Fruit fly (Drosophila melanogaster) whole organism, embryonic: ENCODE data around the gene CG15282.

Experiments used
- Adf1 ChIP-seq: fragments of 200-800 bp; sonication (Bioruptor generic); IDR thresholded peaks from 2 replicates; pipeline ENCODE4 v1.3.6; 2022; ENCODE audit warnings: missing biosample characterization, missing genetic modification characterization
- Blimp-1 ChIP-seq: fragments of 200-800 bp; sonication (Bioruptor generic); optimal IDR thresholded peaks from 3 replicates; lab custom pipeline; 2018; ENCODE audit warnings: missing biosample characterization, missing genetic modification characterization, mild to moderate bottlenecking, moderate library complexity, missing genetic modification reagents
- BtbVII ChIP-seq: fragments of 200-800 bp; sonication (Bioruptor generic); optimal IDR thresholded peaks from 3 replicates; lab custom pipeline; 2017; ENCODE audit warnings: missing biosample characterization, mild to moderate bottlenecking, missing genetic modification characterization
- C15 ChIP-seq: fragments of 200-800 bp; sonication (Bioruptor generic); IDR thresholded peaks from 3 replicates; pipeline ENCODE4 v1.3.6; 2022; ENCODE audit warnings: missing biosample characterization, missing genetic modification characterization
- CG10366 ChIP-seq: fragments of 200-800 bp; sonication (Bioruptor generic); IDR thresholded peaks from 2 replicates; pipeline ENCODE4 v1.3.6; 2022; ENCODE audit warnings: missing biosample characterization, missing genetic modification characterization
- CG10654 ChIP-seq: fragments of 200-800 bp; sonication (Bioruptor generic); optimal IDR thresholded peaks from 2 replicates; lab custom pipeline; 2016; ENCODE audit warnings: missing biosample characterization, missing genetic modification characterization
- CG11247 ChIP-seq: fragments of 200-800 bp; sonication (Bioruptor generic); IDR thresholded peaks from 2 replicates; pipeline ENCODE4 v1.3.6; 2022; ENCODE audit warnings: missing biosample characterization, missing genetic modification characterization
- CG11456 ChIP-seq: fragments of 200-800 bp; sonication (Bioruptor generic); IDR thresholded peaks from 3 replicates; pipeline ENCODE4 v1.3.6; 2022; ENCODE audit warnings: missing biosample characterization, missing genetic modification characterization
- CG11695 ChIP-seq: fragments of 200-800 bp; sonication (Bioruptor generic); IDR thresholded peaks from 3 replicates; pipeline ENCODE4 v1.3.6; 2022; ENCODE audit warnings: missing biosample characterization, missing genetic modification characterization
- CG12299 ChIP-seq: fragments of 200-800 bp; sonication (Bioruptor generic); optimal IDR thresholded peaks from 2 replicates; lab custom pipeline; 2018; ENCODE audit warnings: missing biosample characterization, mild to moderate bottlenecking, missing genetic modification characterization
- CG12769 ChIP-seq: fragments of 200-800 bp; sonication (Bioruptor generic); optimal IDR thresholded peaks from 2 replicates; lab custom pipeline; 2019; ENCODE audit warnings: missing biosample characterization, mild to moderate bottlenecking, missing genetic modification characterization, moderate library complexity
- CG13287 ChIP-seq: fragments of 200-800 bp; sonication (Bioruptor generic); IDR thresholded peaks from 2 replicates; pipeline ENCODE4 v1.3.6; 2022; ENCODE audit warnings: missing biosample characterization, missing genetic modification characterization; ENCODE audit not compliant: partially characterized antibody
- CG14710 ChIP-seq: fragments of 200-800 bp; sonication (Bioruptor generic); optimal IDR thresholded peaks from 3 replicates; lab custom pipeline; 2019; ENCODE audit warnings: missing biosample characterization, mild to moderate bottlenecking, missing genetic modification characterization, moderate library complexity
- CG15696 ChIP-seq: fragments of 200-800 bp; sonication (Bioruptor generic); optimal IDR thresholded peaks from 2 replicates; lab custom pipeline; 2019; ENCODE audit warnings: missing biosample characterization, mild to moderate bottlenecking, missing genetic modification characterization, moderate library complexity
- CG17361 ChIP-seq: fragments of 200-800 bp; sonication (Bioruptor generic); IDR thresholded peaks from 3 replicates; pipeline ENCODE4 v1.3.6; 2022; ENCODE audit warnings: missing biosample characterization, missing genetic modification characterization
- CG18619 ChIP-seq: fragments of 200-800 bp; sonication (Bioruptor generic); optimal IDR thresholded peaks from 3 replicates; lab custom pipeline; 2017; ENCODE audit warnings: missing biosample characterization, mild to moderate bottlenecking, missing genetic modification characterization
- CG33213 ChIP-seq: fragments of 200-800 bp; sonication (Bioruptor generic); optimal IDR thresholded peaks from 3 replicates; lab custom pipeline; 2016; ENCODE audit warnings: missing biosample characterization, missing genetic modification characterization
- CG4282 ChIP-seq: fragments of 200-800 bp; sonication (Bioruptor generic); optimal IDR thresholded peaks from 2 replicates; lab custom pipeline; 2016; ENCODE audit warnings: missing biosample characterization, missing genetic modification characterization
- CG4404 ChIP-seq: fragments of 200-800 bp; sonication (Bioruptor generic); IDR thresholded peaks from 2 replicates; pipeline ENCODE4 v1.3.6; 2022; ENCODE audit warnings: missing biosample characterization, missing genetic modification characterization
- CG5180 ChIP-seq: fragments of 200-800 bp; sonication (Bioruptor generic); optimal IDR thresholded peaks from 3 replicates; lab custom pipeline; 2017; ENCODE audit warnings: missing biosample characterization, missing genetic modification characterization, mild to moderate bottlenecking, moderate library complexity, missing genetic modification reagents
- CG6654 ChIP-seq: fragments of 200-800 bp; sonication (Bioruptor generic); optimal IDR thresholded peaks from 2 replicates; lab custom pipeline; 2017; ENCODE audit warnings: missing biosample characterization, mild to moderate bottlenecking, missing genetic modification characterization
- CG6683 ChIP-seq: fragments of 200-800 bp; sonication (Bioruptor generic); optimal IDR thresholded peaks from 2 replicates; lab custom pipeline; 2017; ENCODE audit warnings: missing biosample characterization, mild to moderate bottlenecking, missing genetic modification characterization, missing genetic modification reagents
- CG7928 ChIP-seq: fragments of 200-800 bp; sonication (Bioruptor generic); optimal IDR thresholded peaks from 2 replicates; lab custom pipeline; 2017; ENCODE audit warnings: missing biosample characterization, mild to moderate bottlenecking, missing genetic modification characterization
- CG7963 ChIP-seq: fragments of 200-800 bp; sonication (Bioruptor generic); IDR thresholded peaks from 3 replicates; pipeline ENCODE4 v1.3.6; 2022; ENCODE audit warnings: missing biosample characterization, missing genetic modification characterization; ENCODE audit not compliant: partially characterized antibody
- D19B ChIP-seq: fragments of 200-800 bp; sonication (Bioruptor generic); optimal IDR thresholded peaks from 2 replicates; lab custom pipeline; 2017; ENCODE audit warnings: missing biosample characterization, mild to moderate bottlenecking, missing genetic modification characterization
- Dip2 ChIP-seq: fragments of 200-800 bp; sonication (Bioruptor generic); IDR thresholded peaks from 2 replicates; pipeline ENCODE4 v1.3.6; 2022; ENCODE audit warnings: missing biosample characterization, missing genetic modification characterization
- Dref ChIP-seq: fragments of 200-800 bp; sonication (Bioruptor generic); IDR thresholded peaks from 2 replicates; pipeline ENCODE4 v1.3.6; 2022; ENCODE audit warnings: missing biosample characterization, missing genetic modification characterization
- E2f2 ChIP-seq: fragments of 200-800 bp; sonication (Bioruptor generic); IDR thresholded peaks from 2 replicates; pipeline ENCODE4 v1.3.6; 2022; ENCODE audit warnings: missing biosample characterization, missing genetic modification characterization
- Fer3 ChIP-seq: fragments of 200-800 bp; sonication (Bioruptor generic); optimal IDR thresholded peaks from 2 replicates; lab custom pipeline; 2018; ENCODE audit warnings: missing biosample characterization, mild to moderate bottlenecking, missing genetic modification characterization, moderate library complexity
- H15 ChIP-seq: fragments of 200-800 bp; sonication (Bioruptor generic); IDR thresholded peaks from 3 replicates; pipeline ENCODE4 v1.3.6; 2022; ENCODE audit warnings: missing biosample characterization, missing genetic modification characterization
- Hsf ChIP-seq: fragments of 200-800 bp; sonication (Bioruptor generic); optimal IDR thresholded peaks from 3 replicates; lab custom pipeline; 2016; ENCODE audit warnings: missing biosample characterization, missing genetic modification characterization
- Rfx ChIP-seq: fragments of 200-800 bp; sonication (Bioruptor generic); IDR thresholded peaks from 2 replicates; pipeline ENCODE4 v1.3.6; 2022; ENCODE audit warnings: missing biosample characterization, missing genetic modification characterization
- Vsx1 ChIP-seq: fragments of 200-800 bp; sonication (Bioruptor generic); optimal IDR thresholded peaks from 2 replicates; lab custom pipeline; 2017; ENCODE audit warnings: missing biosample characterization, mild to moderate bottlenecking, missing genetic modification characterization, missing genetic modification reagents
- az2 ChIP-seq: fragments of 200-800 bp; sonication (Bioruptor generic); optimal IDR thresholded peaks from 3 replicates; lab custom pipeline; 2016; ENCODE audit warnings: missing biosample characterization, missing genetic modification characterization
- caup ChIP-seq: fragments of 200-800 bp; sonication (Bioruptor generic); optimal IDR thresholded peaks from 3 replicates; lab custom pipeline; 2017; ENCODE audit warnings: missing biosample characterization, mild to moderate bottlenecking, missing genetic modification characterization, moderate library complexity; ENCODE audit not compliant: severe bottlenecking
- corto ChIP-seq: fragments of 200-800 bp; sonication (Bioruptor generic); optimal IDR thresholded peaks from 2 replicates; lab custom pipeline; 2016; ENCODE audit warnings: missing biosample characterization, mild to moderate bottlenecking, missing genetic modification characterization, moderate library complexity
- en ChIP-seq: fragments of 200-800 bp; sonication (Bioruptor generic); optimal IDR thresholded peaks from 2 replicates; lab custom pipeline; 2016; ENCODE audit warnings: missing biosample characterization, missing genetic modification characterization
- fru ChIP-seq: fragments of >200 bp; optimal IDR thresholded peaks from 2 replicates; lab custom pipeline; 2017
- grau ChIP-seq: fragments of 200-800 bp; optimal IDR thresholded peaks from 3 replicates; lab custom pipeline; 2019; ENCODE audit warnings: missing biosample characterization, mild to moderate bottlenecking, missing genetic modification characterization, moderate library complexity
- ham ChIP-seq: fragments of 200-800 bp; sonication (Bioruptor generic); IDR thresholded peaks from 2 replicates; pipeline ENCODE4 v1.3.6; 2022; ENCODE audit warnings: missing biosample characterization, missing genetic modification characterization
- hkb ChIP-seq, 2 experiments: fragments of 200-800 bp in 1 of 2; fragments of >200 bp in 1 of 2; sonication (Bioruptor generic) in 1 of 2; IDR thresholded peaks in 1 of 2; optimal IDR thresholded peaks in 1 of 2; 2 replicates each; pipeline versions ENCODE4 v1.3.6 to Lab custom; 2017 to 2022; ENCODE audit warnings: missing biosample characterization in 1 of 2, missing genetic modification characterization in 1 of 2
- sens-2 ChIP-seq: fragments of 200-800 bp; sonication (Bioruptor generic); IDR thresholded peaks from 2 replicates; pipeline ENCODE4 v1.3.6; 2022; ENCODE audit warnings: missing biosample characterization, missing genetic modification characterization
- slp2 ChIP-seq: fragments of 200-800 bp; sonication (Bioruptor generic); optimal IDR thresholded peaks from 2 replicates; lab custom pipeline; 2016; ENCODE audit warnings: missing biosample characterization, missing genetic modification characterization
- sug ChIP-seq: fragments of 200-800 bp; optimal IDR thresholded peaks from 2 replicates; lab custom pipeline; 2019; ENCODE audit warnings: missing biosample characterization, mild to moderate bottlenecking, missing genetic modification characterization, moderate library complexity
- trem ChIP-seq: fragments of 200-800 bp; optimal IDR thresholded peaks from 3 replicates; lab custom pipeline; 2019; ENCODE audit warnings: missing biosample characterization, mild to moderate bottlenecking, missing genetic modification characterization, moderate library complexity
- tx ChIP-seq: fragments of 200-800 bp; sonication (Bioruptor generic); optimal IDR thresholded peaks from 2 replicates; lab custom pipeline; 2016; ENCODE audit warnings: missing biosample characterization, missing genetic modification characterization
- unpg ChIP-seq: fragments of 200-800 bp; sonication (Bioruptor generic); optimal IDR thresholded peaks from 3 replicates; lab custom pipeline; 2018; ENCODE audit warnings: missing biosample characterization, mild to moderate bottlenecking, missing genetic modification characterization, moderate library complexity
- usp ChIP-seq: fragments of >200 bp; optimal IDR thresholded peaks from 2 replicates; lab custom pipeline; 2017; ENCODE audit warnings: missing biosample characterization, missing genetic modification characterization
- vfl ChIP-seq: fragments of 200-800 bp; sonication (Bioruptor generic); optimal IDR thresholded peaks from 2 replicates; lab custom pipeline; 2016; ENCODE audit warnings: missing biosample characterization, missing genetic modification characterization

CG15282 gene

DNA sequence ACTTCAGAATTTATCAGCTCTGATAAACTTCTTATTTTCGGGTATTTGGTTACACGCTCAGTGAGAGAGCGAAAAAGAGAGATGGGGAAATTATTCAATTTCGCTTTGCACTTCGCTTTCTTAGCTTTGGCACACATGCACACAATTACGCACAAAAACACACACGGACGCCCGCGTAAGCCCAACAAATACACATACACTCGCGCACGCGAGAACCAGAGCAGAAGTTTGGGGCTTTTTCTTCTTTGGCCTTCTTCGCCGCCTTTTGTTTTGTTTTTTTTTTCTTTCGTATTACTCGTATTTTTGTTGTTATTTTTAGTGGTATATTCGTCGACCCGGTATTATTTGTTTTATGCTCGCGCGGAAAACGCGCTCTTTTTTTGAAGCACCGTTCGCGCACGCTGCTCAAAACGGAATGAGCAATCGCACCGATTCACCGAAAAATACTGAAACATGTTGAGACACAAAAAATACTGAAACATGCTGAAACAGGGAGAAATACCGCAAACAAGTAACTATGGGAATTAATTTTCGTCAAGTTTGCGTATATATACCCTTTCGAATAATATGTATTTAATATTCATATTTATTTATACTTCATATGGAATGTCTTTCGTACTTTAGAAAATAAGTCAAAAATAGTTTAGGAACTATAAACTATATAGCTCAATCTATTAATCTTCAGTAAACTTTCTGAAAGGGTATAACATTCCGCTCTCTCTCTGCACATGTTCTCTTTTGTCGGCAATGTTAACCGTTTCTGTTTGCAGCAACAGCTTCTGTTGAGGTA, 23.2 kb upstream of the CG15282 start, which contains the start of gene osp (continued):
- TF ChIP-seq CG6683: peak; percentile 97
- TF ChIP-seq Rfx (GFP tag; lab: Robert Waterston, UW): peak; percentile 99
- no peak; the same call in 1 of the 2 replicates for TF ChIP-seq Dip2 (GFP tag; lab: Robert Waterston, UW)
- peak; percentile 59; the same call in 1 of the 2 replicates for TF ChIP-seq CG13287 (GFP tag; lab: Robert Waterston, UW)
- peak; percentile 98 for TF ChIP-seq CG11456 (GFP tag; lab: Robert Waterston, UW)
- TF ChIP-seq Fer3 (tag; lab: Kevin White, UChicago): peak; percentile 99
- peak; percentile 74 for TF ChIP-seq CG7928 (GFP tag; lab: Kevin White, UChicago)
- TF ChIP-seq en (GFP tag; lab: Kevin White, UChicago): peak; percentile 25
- peak; percentile 86 for TF ChIP-seq Adf1 (GFP tag; lab: Robert Waterston, UW)
- TF ChIP-seq CG15696 (tag; lab: Kevin White, UChicago): peak; percentile 96
- TF ChIP-seq CG10366 (GFP tag; lab: Robert Waterston, UW): peak; percentile 99
- peak; percentile 99 for TF ChIP-seq CG11695 (GFP tag; lab: Robert Waterston, UW)
- TF ChIP-seq CG4404: peak; percentile 92
- TF ChIP-seq grau (tag; lab: Kevin White, UChicago): peak; percentile 99
- peak; percentile 93 for TF ChIP-seq sens-2 (GFP tag; lab: Robert Waterston, UW)
- TF ChIP-seq CG12299: peak; percentile 98
- peak; percentile 97 for TF ChIP-seq trem (tag; lab: Kevin White, UChicago)
- TF ChIP-seq CG33213 (GFP tag; lab: Kevin White, UChicago): peak; percentile 76
- TF ChIP-seq Vsx1 (GFP tag; lab: Kevin White, UChicago): peak; percentile 93
- TF ChIP-seq D19B (GFP tag; lab: Kevin White, UChicago): peak; percentile 92
- no peak for TF ChIP-seq usp (GFP tag; lab: Kevin White, UChicago)
- peak; percentile 97 for TF ChIP-seq sug (tag; lab: Kevin White, UChicago)
- peak; percentile 98 for TF ChIP-seq Blimp-1 (GFP tag; lab: Kevin White, UChicago)
- TF ChIP-seq CG14710 (tag; lab: Kevin White, UChicago): peak; percentile 98
- peak; percentile 99 for TF ChIP-seq CG17361 (GFP tag; lab: Robert Waterston, UW)
- peak; percentile 95 for TF ChIP-seq BtbVII
- TF ChIP-seq CG5180 (GFP tag; lab: Kevin White, UChicago): peak; percentile 91
- peak; percentile 97 for TF ChIP-seq C15
- peak; percentile 98 for TF ChIP-seq H15 (GFP tag; lab: Robert Waterston, UW)
- peak; percentile 97 for TF ChIP-seq az2 (GFP tag; lab: Kevin White, UChicago)
- TF ChIP-seq tx (GFP tag; lab: Kevin White, UChicago): peak; percentile 72
- TF ChIP-seq vfl: peak; percentile 85
- TF ChIP-seq fru (lab: Kevin White, UChicago): no peak
- TF ChIP-seq ham (GFP tag; lab: Robert Waterston, UW): peak; percentile 85; the same call in 1 of the 2 replicates
- no peak for TF ChIP-seq CG7963 (GFP tag; lab: Robert Waterston, UW)
- peak; percentile 89 for TF ChIP-seq E2f2 (GFP tag; lab: Robert Waterston, UW)
- peak; percentile 49 for TF ChIP-seq hkb (optimal IDR thresholded peaks at IDR 0.05; lab: Kevin White, UChicago)
- TF ChIP-seq hkb (GFP tag; IDR thresholded peaks at IDR 0.05; lab: Robert Waterston, UW): peak; percentile 100
- no peak for TF ChIP-seq CG4282 (GFP tag; lab: Kevin White, UChicago)
- TF ChIP-seq CG12769 (tag; lab: Kevin White, UChicago): peak; percentile 98
- no peak for TF ChIP-seq Dref (GFP tag; lab: Robert Waterston, UW)
- TF ChIP-seq slp2 (GFP tag; lab: Kevin White, UChicago): peak; percentile 47
- TF ChIP-seq CG10654: peak; percentile 97
- peak; percentile 76 for TF ChIP-seq CG6654 (GFP tag; lab: Kevin White, UChicago)
- peak; percentile 91 for TF ChIP-seq Hsf (GFP tag; lab: Kevin White, UChicago)
- TF ChIP-seq caup (GFP tag; lab: Kevin White, UChicago): peak; percentile 97
- peak; percentile 99 for TF ChIP-seq unpg (GFP tag; lab: Kevin White, UChicago)
- TF ChIP-seq CG11247 (GFP tag; lab: Robert Waterston, UW): peak; percentile 98
- TF ChIP-seq CG18619 (GFP tag; lab: Kevin White, UChicago): peak; percentile 95
- peak; percentile 81 for TF ChIP-seq corto (GFP tag; lab: Kevin White, UChicago)
